Fruit fly (Drosophila melanogaster): ENCODE measurements around the gene CG9630.

dm6 chr3R:8264302-8265080, 5.2 kb downstream of the CG9630 start, which contains the start of the genes RPA1 and Mcm2:
- peak; percentile 88 for TF ChIP-seq CG32006 (GFP tag; optimal IDR thresholded peaks at IDR 0.05)
- TF ChIP-seq ss (GFP tag; optimal IDR thresholded peaks at IDR 0.05): no peak
- peak; percentile 70 for TF ChIP-seq CG10669 (GFP tag; optimal IDR thresholded peaks at IDR 0.05)
